Worm (Caenorhabditis elegans): ENCODE results near the gene Y46G5A.20.

The Y46G5A.20 gene

ce11 chrII:12799927-12800522, 10.8 kb upstream of the Y46G5A.20 start:
- TF ChIP-seq zip-4 (GFP tag; optimal IDR thresholded peaks at IDR 0.05): no peak
- TF ChIP-seq efl-1 (optimal IDR thresholded peaks at IDR 0.05): peak; percentile 46 to 86
- TF ChIP-seq efl-1 (GFP tag; optimal IDR thresholded peaks at IDR 0.05 in 1 of 2): peak; percentile 70 to 71
- no peak for TF ChIP-seq aha-1 (tag; optimal IDR thresholded peaks at IDR 0.05)
- peak; percentile 75 for TF ChIP-seq nhr-11 (tag; optimal IDR thresholded peaks at IDR 0.05)
- no peak for TF ChIP-seq ama-1 (optimal IDR thresholded peaks at IDR 0.05)
- no peak for TF ChIP-seq hlh-4 (tag; optimal IDR thresholded peaks at IDR 0.05)
- TF ChIP-seq fkh-8 (tag; optimal IDR thresholded peaks at IDR 0.05): no peak
- no peak for TF ChIP-seq zag-1 (tag; optimal IDR thresholded peaks at IDR 0.05)
- TF ChIP-seq xbp-1 (tag; optimal IDR thresholded peaks at IDR 0.05): no peak
- no peak for TF ChIP-seq mef-2 (tag; optimal IDR thresholded peaks at IDR 0.05)
- TF ChIP-seq mep-1 (tag; optimal IDR thresholded peaks at IDR 0.05): no peak
- TF ChIP-seq isw-1 (GFP tag; IDR thresholded peaks at IDR 0.05): no peak
- TF ChIP-seq nhr-47 (tag; optimal IDR thresholded peaks at IDR 0.05): peak; percentile 37
- no peak for TF ChIP-seq aly-2 (tag; optimal IDR thresholded peaks at IDR 0.05)
- peak; percentile 14 to 36 for TF ChIP-seq lin-35 (GFP tag; optimal IDR thresholded peaks at IDR 0.05)
- no peak for TF ChIP-seq ceh-88 (GFP tag; IDR thresholded peaks at IDR 0.05)
- no peak for TF ChIP-seq skn-1 (tag; optimal IDR thresholded peaks at IDR 0.05)
- TF ChIP-seq dsc-1 (tag; optimal IDR thresholded peaks at IDR 0.05): no peak
- peak; percentile 3 for TF ChIP-seq swsn-7 (tag; optimal IDR thresholded peaks at IDR 0.05)
- no peak for TF ChIP-seq pax-3 (tag; optimal IDR thresholded peaks at IDR 0.05)
- TF ChIP-seq lin-39 (tag; optimal IDR thresholded peaks at IDR 0.05): no peak
- peak; percentile 57 for TF ChIP-seq nhr-19 (GFP tag; conservative IDR thresholded peaks at IDR 0.05)
- no peak for TF ChIP-seq sox-4 (tag; optimal IDR thresholded peaks at IDR 0.05)
- TF ChIP-seq nhr-90 (tag; optimal IDR thresholded peaks at IDR 0.05; ENCODE audit: poor library complexity): peak; percentile 6
- TF ChIP-seq dpl-1 (GFP tag; optimal IDR thresholded peaks at IDR 0.05): peak; percentile 38 to 74 (median 53)
- TF ChIP-seq ceh-90 (tag; optimal IDR thresholded peaks at IDR 0.05): no peak
- TF ChIP-seq C34B4.2 (tag; optimal IDR thresholded peaks at IDR 0.05): no peak
- TF ChIP-seq hlh-17 (GFP tag; optimal IDR thresholded peaks at IDR 0.05; ENCODE audit: borderline replicate concordance): no peak
- no peak for TF ChIP-seq elt-2 (tag; optimal IDR thresholded peaks at IDR 0.05)
- TF ChIP-seq ets-5 (GFP tag; IDR thresholded peaks at IDR 0.05): no peak
- TF ChIP-seq unc-62 (GFP tag; optimal IDR thresholded peaks at IDR 0.05): no peak
- no peak for TF ChIP-seq egl-13 (tag; optimal IDR thresholded peaks at IDR 0.05)
- TF ChIP-seq fkh-4 (tag; optimal IDR thresholded peaks at IDR 0.05; ENCODE audit: borderline replicate concordance): no peak
- no peak for TF ChIP-seq unc-30 (tag; optimal IDR thresholded peaks at IDR 0.05)
- no peak for TF ChIP-seq pqm-1 (tag; optimal IDR thresholded peaks at IDR 0.05)
- peak; percentile 4 for TF ChIP-seq ztf-4 (tag; optimal IDR thresholded peaks at IDR 0.05)
- TF ChIP-seq ceh-82 (tag; optimal IDR thresholded peaks at IDR 0.05): no peak
- peak; percentile 53 for TF ChIP-seq unc-130 (tag; optimal IDR thresholded peaks at IDR 0.05)
- TF ChIP-seq mab-9 (GFP tag; IDR thresholded peaks at IDR 0.05): no peak
- TF ChIP-seq snpc-4 (tag; optimal IDR thresholded peaks at IDR 0.05): no peak
- no peak for TF ChIP-seq sup-37 (GFP tag; optimal IDR thresholded peaks at IDR 0.05)
- peak; percentile 76 for TF ChIP-seq lin-14 (GFP tag; optimal IDR thresholded peaks at IDR 0.05)
- TF ChIP-seq nhr-85 (tag): peak; percentile 45
- TF ChIP-seq ceh-8 (GFP tag; optimal IDR thresholded peaks at IDR 0.05): no peak
- TF ChIP-seq mdl-1 (tag; optimal IDR thresholded peaks at IDR 0.05): peak in 1 of 2 experiments; percentile 83
- TF ChIP-seq lir-3 (tag; optimal IDR thresholded peaks at IDR 0.05; ENCODE audit: poor library complexity): no peak
- peak; percentile 68 for TF ChIP-seq nhr-71 (tag; optimal IDR thresholded peaks at IDR 0.05)
- peak; percentile 82 to 85 for TF ChIP-seq lsy-2 (tag; optimal IDR thresholded peaks at IDR 0.05)
- TF ChIP-seq nhr-77 (tag; optimal IDR thresholded peaks at IDR 0.05): no peak
- peak; percentile 51 for TF ChIP-seq irx-1 (tag; optimal IDR thresholded peaks at IDR 0.05)
- TF ChIP-seq ceh-63 (GFP tag; optimal IDR thresholded peaks at IDR 0.05): no peak
- no peak for TF ChIP-seq tlp-1 (tag; optimal IDR thresholded peaks at IDR 0.05)
